Worm (Caenorhabditis elegans) whole organism, L1 larva: ENCODE data around the gene nhr-252.

Experiments used
- ceh-82 ChIP-seq, 3 experiments: fragments of 150-350 bp in 1 of 3; sonication (generic microtip) in 2 of 3; optimal IDR thresholded peaks; 2 replicates each; lab custom pipeline; 2014 to 2017; ENCODE audit warnings: missing biosample characterization in 3 of 3, missing genetic modification characterization in 3 of 3
- fkh-4 ChIP-seq: sonication (generic microtip); optimal IDR thresholded peaks from 2 replicates; lab custom pipeline; 2016; ENCODE audit warnings: missing compliant biosample characterization, missing genetic modification characterization, borderline replicate concordance

ce11 chrV:412820-413219, 8.4 kb downstream of the nhr-252 start:
- TF ChIP-seq ceh-82 (tag; optimal IDR thresholded peaks at IDR 0.05; lab: Kevin White, UChicago) (no peak), fkh-4 (tag; lab: Kevin White, UChicago) (no peak)
